Fruit fly (Drosophila melanogaster) whole organism, embryonic: ENCODE data around the gene CG17839.

ENCODE experiments used
- CG10274 ChIP-seq: fragments of 200-800 bp; sonication (Bioruptor generic); optimal IDR thresholded peaks from 3 replicates; lab custom pipeline; 2017; ENCODE audit warnings: missing biosample characterization, mild to moderate bottlenecking, missing genetic modification characterization
- CG10431 ChIP-seq: fragments of 200-800 bp; sonication (Bioruptor generic); optimal IDR thresholded peaks from 3 replicates; lab custom pipeline; 2018; ENCODE audit warnings: missing biosample characterization, mild to moderate bottlenecking, missing genetic modification characterization
- CG10543 ChIP-seq: fragments of 200-800 bp; sonication (Bioruptor generic); optimal IDR thresholded peaks from 3 replicates; lab custom pipeline; 2017; ENCODE audit warnings: missing biosample characterization, mild to moderate bottlenecking, missing genetic modification characterization, moderate library complexity
- CG10959 ChIP-seq: fragments of 200-800 bp; sonication (Bioruptor generic); IDR thresholded peaks from 2 replicates; pipeline ENCODE4 v1.3.6; 2022; ENCODE audit warnings: missing biosample characterization, missing genetic modification characterization
- CG12071 ChIP-seq: fragments of 200-800 bp; sonication (Bioruptor generic); optimal IDR thresholded peaks from 3 replicates; lab custom pipeline; 2018; ENCODE audit warnings: missing biosample characterization, mild to moderate bottlenecking, missing genetic modification characterization
- CG17328 ChIP-seq: fragments of 200-800 bp; sonication (Bioruptor generic); IDR thresholded peaks from 2 replicates; pipeline ENCODE4 v1.3.6; 2022; ENCODE audit warnings: missing biosample characterization, missing genetic modification characterization
- CG31365 ChIP-seq: fragments of 200-800 bp; sonication (Bioruptor generic); optimal IDR thresholded peaks from 2 replicates; lab custom pipeline; 2018; ENCODE audit warnings: missing biosample characterization, mild to moderate bottlenecking, missing genetic modification characterization
- CG3163 ChIP-seq: fragments of 200-800 bp; sonication (Bioruptor generic); optimal IDR thresholded peaks from 3 replicates; lab custom pipeline; 2016; ENCODE audit warnings: missing biosample characterization, missing genetic modification characterization
- CG3726 ChIP-seq: fragments of 200-800 bp; sonication (Bioruptor generic); IDR thresholded peaks from 3 replicates; pipeline ENCODE4, ENCODE4 v1.3.6; 2022; ENCODE audit warnings: missing biosample characterization, missing genetic modification characterization
- CG6654 ChIP-seq: fragments of 200-800 bp; sonication (Bioruptor generic); optimal IDR thresholded peaks from 2 replicates; lab custom pipeline; 2017; ENCODE audit warnings: missing biosample characterization, mild to moderate bottlenecking, missing genetic modification characterization
- CG6854 ChIP-seq: fragments of 200-800 bp; sonication (Bioruptor generic); optimal IDR thresholded peaks from 3 replicates; lab custom pipeline; 2017; ENCODE audit warnings: missing biosample characterization, mild to moderate bottlenecking, missing genetic modification characterization
- CG8478 ChIP-seq: fragments of >200 bp; optimal IDR thresholded peaks from 2 replicates; lab custom pipeline; 2018
- CG9437 ChIP-seq: fragments of 200-800 bp; sonication (Bioruptor generic); optimal IDR thresholded peaks from 2 replicates; lab custom pipeline; 2018; ENCODE audit warnings: missing biosample characterization, mild to moderate bottlenecking, missing genetic modification characterization
- CrebB ChIP-seq: fragments of 200-800 bp; sonication (Bioruptor generic); optimal IDR thresholded peaks from 3 replicates; lab custom pipeline; 2018; ENCODE audit warnings: missing biosample characterization, mild to moderate bottlenecking, missing genetic modification characterization
- Dll ChIP-seq: fragments of 200-800 bp; sonication (Bioruptor generic); IDR thresholded peaks from 4 replicates; pipeline ENCODE4 v1.3.6; 2022; ENCODE audit warnings: missing biosample characterization, missing genetic modification characterization; ENCODE audit not compliant: partially characterized antibody
- Eip74EF ChIP-seq, 2 experiments: fragments of 200-800 bp in 1 of 2; fragments of >200 bp in 1 of 2; sonication (Bioruptor generic) in 1 of 2; optimal IDR thresholded peaks; 2 replicates each; lab custom pipeline; 2017 to 2019; ENCODE audit warnings: missing biosample characterization in 2 of 2, missing genetic modification characterization in 2 of 2, mild to moderate bottlenecking in 1 of 2, moderate library complexity in 1 of 2
- HHEX ChIP-seq: fragments of 200-800 bp; sonication (Bioruptor generic); optimal IDR thresholded peaks from 3 replicates; lab custom pipeline; 2017; ENCODE audit warnings: missing biosample characterization, mild to moderate bottlenecking, missing genetic modification characterization, missing genetic modification reagents
- Hey ChIP-seq: fragments of 200-800 bp; sonication (Bioruptor generic); optimal IDR thresholded peaks from 3 replicates; lab custom pipeline; 2018; ENCODE audit warnings: missing biosample characterization, mild to moderate bottlenecking, missing genetic modification characterization
- Kr ChIP-seq: fragments of 200-800 bp; sonication (Bioruptor generic); optimal IDR thresholded peaks from 2 replicates; lab custom pipeline; 2017; ENCODE audit warnings: missing biosample characterization, mild to moderate bottlenecking, missing genetic modification characterization
- Meics ChIP-seq: fragments of 200-800 bp; sonication (Bioruptor generic); optimal IDR thresholded peaks from 2 replicates; lab custom pipeline; 2017; ENCODE audit warnings: missing biosample characterization, mild to moderate bottlenecking, missing genetic modification characterization
- NFAT ChIP-seq: fragments of 200-800 bp; sonication (Bioruptor generic); IDR thresholded peaks from 2 replicates; pipeline ENCODE4 v1.3.6; 2022; ENCODE audit warnings: missing biosample characterization, missing genetic modification characterization
- Rfx ChIP-seq: fragments of 200-800 bp; sonication (Bioruptor generic); IDR thresholded peaks from 2 replicates; pipeline ENCODE4 v1.3.6; 2022; ENCODE audit warnings: missing biosample characterization, missing genetic modification characterization
- Sin3A ChIP-seq: fragments of >200 bp; optimal IDR thresholded peaks from 2 replicates; lab custom pipeline; 2018
- Trl ChIP-seq, 3 experiments: fragments of >200 bp in 2 of 3; fragments of 200-800 bp in 1 of 3; sonication (Bioruptor generic) in 1 of 3; optimal IDR thresholded peaks; 2 replicates in 1 of 3; 3 replicates in 2 of 3; lab custom pipeline; 2016 to 2017; ENCODE audit warnings: missing biosample characterization in 1 of 3, missing genetic modification characterization in 1 of 3
- Usf ChIP-seq: fragments of 200-800 bp; sonication (Bioruptor generic); optimal IDR thresholded peaks from 2 replicates; lab custom pipeline; 2017; ENCODE audit warnings: missing genotype, missing biosample characterization, missing genetic modification characterization
- bigmax ChIP-seq: fragments of 200-800 bp; sonication (Bioruptor generic); optimal IDR thresholded peaks from 2 replicates; lab custom pipeline; 2018; ENCODE audit warnings: missing biosample characterization, mild to moderate bottlenecking, missing genetic modification characterization
- dpn ChIP-seq, 2 experiments: fragments of 200-800 bp; sonication (Bioruptor generic); optimal IDR thresholded peaks; 3 replicates each; lab custom pipeline; 2016; ENCODE audit warnings: missing biosample characterization in 2 of 2, missing genetic modification characterization in 2 of 2
- exex ChIP-seq: fragments of 200-800 bp; sonication (Bioruptor generic); optimal IDR thresholded peaks from 4 replicates; lab custom pipeline; 2018; ENCODE audit warnings: missing biosample characterization, mild to moderate bottlenecking, missing genetic modification characterization, moderate library complexity
- hb ChIP-seq: fragments of 200-800 bp; sonication (Bioruptor generic); IDR thresholded peaks from 3 replicates; pipeline ENCODE4 v1.3.6; 2022; ENCODE audit warnings: missing biosample characterization, missing genetic modification characterization; ENCODE audit not compliant: partially characterized antibody
- lab ChIP-seq: fragments of 200-800 bp; sonication (Bioruptor generic); optimal IDR thresholded peaks from 3 replicates; lab custom pipeline; 2017; ENCODE audit warnings: missing biosample characterization, missing genetic modification characterization, mild to moderate bottlenecking, moderate library complexity, missing genetic modification reagents
- lmd ChIP-seq: fragments of 200-800 bp; sonication (Bioruptor generic); IDR thresholded peaks from 2 replicates; pipeline ENCODE4 v1.3.6; 2022; ENCODE audit warnings: missing biosample characterization, missing genetic modification characterization
- maf-S ChIP-seq: fragments of 200-800 bp; sonication (Bioruptor generic); optimal IDR thresholded peaks from 2 replicates; lab custom pipeline; 2016; ENCODE audit warnings: missing biosample characterization, missing genetic modification characterization
- mld ChIP-seq: fragments of 200-800 bp; sonication (Bioruptor generic); IDR thresholded peaks from 3 replicates; pipeline ENCODE4 v1.3.6; 2022; ENCODE audit warnings: missing biosample characterization, missing genetic modification characterization; ENCODE audit not compliant: partially characterized antibody
- org-1 ChIP-seq: fragments of 200-800 bp; sonication (Bioruptor generic); optimal IDR thresholded peaks from 2 replicates; lab custom pipeline; 2017; ENCODE audit warnings: missing biosample characterization, missing genetic modification characterization
- otp ChIP-seq: fragments of 200-800 bp; sonication (Bioruptor generic); IDR thresholded peaks from 3 replicates; pipeline ENCODE4, ENCODE4 v1.3.6; 2022; ENCODE audit warnings: missing biosample characterization, missing genetic modification characterization
- peb ChIP-seq: fragments of 200-800 bp; sonication (Bioruptor generic); IDR thresholded peaks from 2 replicates; pipeline ENCODE4 v1.3.6; 2022; ENCODE audit warnings: missing biosample characterization, missing genetic modification characterization
- scrt ChIP-seq: fragments of 200-800 bp; sonication (Bioruptor generic); optimal IDR thresholded peaks from 2 replicates; lab custom pipeline; 2018; ENCODE audit warnings: missing biosample characterization, mild to moderate bottlenecking, missing genetic modification characterization, moderate library complexity
- sim ChIP-seq: fragments of 200-800 bp; sonication (Bioruptor generic); IDR thresholded peaks from 2 replicates; pipeline ENCODE4 v1.3.6; 2022; ENCODE audit warnings: missing biosample characterization, missing genetic modification characterization
- sqz ChIP-seq: fragments of 200-800 bp; sonication (Bioruptor generic); optimal IDR thresholded peaks from 3 replicates; lab custom pipeline; 2018; ENCODE audit warnings: missing biosample characterization, mild to moderate bottlenecking, missing genetic modification characterization
- tll ChIP-seq, 2 experiments: fragments of 200-800 bp in 1 of 2; fragments of >200 bp in 1 of 2; sonication (Bioruptor generic) in 1 of 2; optimal IDR thresholded peaks; 2 replicates each; lab custom pipeline; 2017 to 2019; ENCODE audit warnings: missing biosample characterization in 2 of 2, missing genetic modification characterization in 2 of 2, mild to moderate bottlenecking in 1 of 2, moderate library complexity in 1 of 2
- toy ChIP-seq: fragments of 200-800 bp; sonication (Bioruptor generic); IDR thresholded peaks from 2 replicates; pipeline ENCODE4 v1.3.6; 2022; ENCODE audit warnings: missing biosample characterization, missing genetic modification characterization
- trh ChIP-seq: fragments of 200-800 bp; sonication (Bioruptor generic); optimal IDR thresholded peaks from 2 replicates; lab custom pipeline; 2016; ENCODE audit warnings: missing biosample characterization, missing genetic modification characterization
- ttk ChIP-seq: fragments of 200-800 bp; sonication (Bioruptor generic); IDR thresholded peaks from 2 replicates; pipeline ENCODE4 v2.1.2; 2022; ENCODE audit warnings: missing biosample characterization, missing genetic modification characterization
- twi ChIP-seq: fragments of 200-800 bp; optimal IDR thresholded peaks from 2 replicates; lab custom pipeline; 2019; ENCODE audit warnings: missing biosample characterization, mild to moderate bottlenecking, missing genetic modification characterization, moderate library complexity

CG17839 gene

DNA sequence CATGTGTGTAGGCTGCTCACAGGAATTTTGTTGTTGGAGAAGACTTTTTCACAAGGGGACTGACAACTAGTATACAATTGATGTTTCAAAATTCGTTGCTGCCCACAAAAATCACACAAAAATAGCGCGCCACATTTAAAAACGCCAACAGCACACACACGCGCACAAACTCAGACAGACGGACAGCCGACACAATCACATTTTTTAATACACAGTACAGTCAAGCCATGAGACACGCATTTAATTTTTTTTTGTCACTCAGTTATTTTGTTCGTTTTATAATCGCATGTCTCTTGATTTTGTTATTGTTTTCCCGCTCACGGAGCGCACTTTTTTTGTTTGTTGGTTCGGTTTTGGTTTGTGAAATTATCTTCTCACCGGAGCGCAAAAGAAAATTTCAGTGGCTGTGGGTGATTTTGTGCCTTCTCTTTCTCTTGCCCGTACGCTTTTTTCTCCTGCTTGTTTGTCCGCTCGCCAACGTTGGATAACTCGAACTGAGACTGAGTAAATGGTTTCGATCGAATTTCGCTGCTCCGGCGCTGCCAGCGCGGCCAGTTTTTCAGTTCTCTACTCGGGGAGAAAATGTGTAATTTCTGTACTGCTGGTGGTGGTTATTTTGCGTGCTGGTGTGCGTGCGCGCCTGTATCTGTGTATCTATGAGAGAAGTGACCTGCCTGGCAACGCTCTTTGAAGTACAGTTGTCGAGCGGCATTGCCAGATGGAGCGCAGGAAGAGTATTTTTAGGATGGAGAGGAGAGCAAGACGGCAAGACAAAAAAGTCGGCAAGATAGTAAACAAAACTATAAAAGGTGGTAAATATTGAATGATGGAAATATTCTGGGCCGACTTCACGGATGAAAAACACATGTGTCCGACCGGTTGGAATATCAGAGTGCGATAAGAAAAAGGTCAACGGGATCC lies 47.2 kb upstream of the CG17839 start, which contains the start of gene CG42507 (continued):
- no peak for TF ChIP-seq CG9437 (GFP tag; lab: Kevin White, UChicago)
- peak; percentile 87 for TF ChIP-seq CG10543 (GFP tag; lab: Kevin White, UChicago)
- TF ChIP-seq lmd (GFP tag; lab: Robert Waterston, UW), result no peak; the same call in 1 of the 2 replicates
- TF ChIP-seq bigmax (GFP tag; lab: Kevin White, UChicago), result peak; percentile 64
- TF ChIP-seq exex (tag; lab: Kevin White, UChicago), result peak; percentile 43
- TF ChIP-seq Meics (GFP tag; lab: Kevin White, UChicago), result peak; percentile 34
- TF ChIP-seq CG17328 (GFP tag; lab: Robert Waterston, UW), result no peak
- peak; percentile 76 for TF ChIP-seq CrebB (tag; lab: Kevin White, UChicago)
- TF ChIP-seq peb (GFP tag; lab: Robert Waterston, UW), result no peak
- TF ChIP-seq tll (GFP tag; optimal IDR thresholded peaks at IDR 0.05; lab: Kevin White, UChicago), result peak in 1 of 2 experiments; percentile 82
- peak; percentile 32; the same call in 1 of the 2 replicates for TF ChIP-seq NFAT (GFP tag; lab: Robert Waterston, UW)
- TF ChIP-seq org-1 (GFP tag; lab: Kevin White, UChicago), result no peak
- peak; percentile 91 for TF ChIP-seq twi (tag; lab: Kevin White, UChicago)
- TF ChIP-seq Sin3A (lab: Kevin White, UChicago), result no peak
- TF ChIP-seq CG3726 (GFP tag; lab: Robert Waterston, UW), result no peak
- no peak for TF ChIP-seq CG8478 (lab: Kevin White, UChicago)
- TF ChIP-seq toy, result no peak

DNA sequence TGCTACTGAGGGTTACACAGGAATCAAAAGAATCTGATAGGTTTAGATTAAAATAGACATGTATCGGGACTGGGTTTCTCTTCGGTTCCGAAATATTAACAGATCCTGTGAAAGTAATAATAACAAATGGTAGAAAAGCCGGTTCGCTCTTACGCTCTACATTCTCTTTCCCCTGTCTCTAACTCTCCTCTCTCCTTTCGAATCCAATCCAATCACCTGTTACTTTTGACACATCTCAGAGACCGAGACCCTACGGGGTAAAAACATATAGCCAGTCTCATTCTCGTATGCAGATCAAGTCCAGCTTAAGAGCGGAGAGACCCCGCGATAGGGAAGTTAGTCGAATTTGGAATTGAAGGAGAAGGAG lies 46.2 kb upstream of the CG17839 start:
- peak in 1 of 2 experiments; percentile 88 for TF ChIP-seq Trl (optimal IDR thresholded peaks at IDR 0.05; lab: Kevin White, UChicago)
- no peak for TF ChIP-seq Trl (GFP tag; optimal IDR thresholded peaks at IDR 0.05; lab: Kevin White, UChicago)
- no peak for TF ChIP-seq otp (GFP tag; lab: Robert Waterston, UW)
- TF ChIP-seq Dll (GFP tag; lab: Robert Waterston, UW), result 0 out of 4 replicates have a peak, but pooled peaks have one; percentile 12
- TF ChIP-seq hb (GFP tag; lab: Robert Waterston, UW), result no peak
- TF ChIP-seq scrt, result peak; percentile 65
- TF ChIP-seq Rfx (GFP tag; lab: Robert Waterston, UW), result no peak
- TF ChIP-seq CG6854 (GFP tag; lab: Kevin White, UChicago), result no peak
- no peak for TF ChIP-seq CG31365 (tag; lab: Kevin White, UChicago)
- peak; percentile 80 for TF ChIP-seq CG3163 (GFP tag; lab: Kevin White, UChicago)

DNA sequence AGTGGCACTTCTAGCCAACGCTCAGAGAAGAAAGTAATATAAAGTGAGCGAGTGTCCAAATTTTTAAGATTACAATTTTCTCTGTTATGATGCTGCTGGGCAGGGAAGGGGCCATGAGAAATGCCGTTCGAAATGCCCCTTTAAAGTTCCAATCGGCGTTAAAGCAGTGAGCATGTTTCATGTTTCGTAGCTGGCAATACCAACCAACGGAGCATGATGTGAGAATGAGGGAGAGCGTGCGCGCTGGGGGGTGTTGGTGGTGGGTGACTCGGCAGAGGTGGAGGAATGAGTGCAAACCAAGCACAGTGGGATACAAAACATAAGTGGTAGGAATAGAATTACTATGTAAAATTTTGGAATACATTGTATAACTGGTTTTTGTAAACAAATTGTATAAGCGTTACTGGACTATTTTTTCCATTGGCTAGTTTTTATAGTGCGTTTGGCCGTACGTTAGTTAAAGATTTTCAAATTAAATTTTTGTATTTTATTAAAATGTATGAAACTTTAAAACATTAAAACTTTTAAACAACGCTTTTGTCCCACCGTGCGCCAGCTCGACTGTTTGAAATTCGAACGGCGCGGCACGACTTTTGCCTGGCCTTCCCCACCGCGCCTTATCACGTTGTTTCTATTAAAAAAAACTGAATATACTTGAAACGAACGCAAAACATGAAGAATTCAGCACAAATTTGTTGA lies 45.7 kb upstream of the CG17839 start:
- TF ChIP-seq Kr (GFP tag; lab: Kevin White, UChicago) (peak; percentile 94), sqz (peak; percentile 100), Eip74EF (GFP tag; optimal IDR thresholded peaks at IDR 0.05; lab: Kevin White, UChicago) (peak in 1 of 2 experiments; percentile 100), Usf (GFP tag; lab: Kevin White, UChicago) (peak; percentile 100), ttk (peak; percentile 99), CG12071 (GFP tag; lab: Kevin White, UChicago) (peak; percentile 99), CG10274 (peak; percentile 97), CG10431 (peak; percentile 99), trh (GFP tag; lab: Kevin White, UChicago) (peak; percentile 99), CG6654 (GFP tag; lab: Kevin White, UChicago) (peak; percentile 96), CG10959 (peak; percentile 99), dpn (GFP tag; optimal IDR thresholded peaks at IDR 0.05; lab: Kevin White, UChicago) (peak; percentile 99 to 100), lab (GFP tag; lab: Kevin White, UChicago) (peak; percentile 100), mld (GFP tag; lab: Robert Waterston, UW) (peak; percentile 37; the same call in 1 of the 3 replicates), Hey (tag; lab: Kevin White, UChicago) (peak; percentile 98), HHEX (GFP tag; lab: Kevin White, UChicago) (peak; percentile 100), maf-S (peak; percentile 99), sim (peak; percentile 98)
